Fruit fly (Drosophila melanogaster): Measurements from ENCODE around the gene Tango10.

Gene Tango10

DNA sequence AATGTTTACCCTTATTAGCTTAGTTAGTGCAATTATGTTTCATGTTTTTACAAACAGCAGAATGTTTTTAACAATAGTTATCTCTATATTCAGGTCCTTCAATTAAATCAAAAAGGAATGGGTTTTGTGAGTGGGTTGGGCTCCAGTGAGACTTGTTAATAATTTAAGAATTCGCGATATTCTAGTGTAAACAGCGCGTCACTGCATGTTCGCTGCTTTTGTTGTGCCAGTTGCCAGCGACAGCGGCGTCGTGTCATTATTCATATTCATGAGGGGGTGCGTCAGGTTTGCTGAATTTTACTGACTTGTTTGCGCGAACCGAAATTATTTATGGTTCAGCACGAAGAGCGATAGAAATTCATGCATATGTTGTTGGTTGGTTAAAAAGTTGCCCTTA lies 4.8 kb upstream of the Tango10 start, which contains the start of gene Amun (continued):
- TF ChIP-seq CG31224 (GFP tag; IDR thresholded peaks at IDR 0.05): peak; percentile 31; the same call in 1 of the 2 replicates
- no peak for TF ChIP-seq CG1832 (GFP tag; optimal IDR thresholded peaks at IDR 0.05)
- no peak for TF ChIP-seq CG33213 (GFP tag; optimal IDR thresholded peaks at IDR 0.05)
- no peak for TF ChIP-seq Side (GFP tag; optimal IDR thresholded peaks at IDR 0.05)
- no peak for TF ChIP-seq D (optimal IDR thresholded peaks at IDR 0.05)
- TF ChIP-seq D (GFP tag; optimal IDR thresholded peaks at IDR 0.05): no peak
- TF ChIP-seq sens-2 (GFP tag; IDR thresholded peaks at IDR 0.05): no peak
- no peak for TF ChIP-seq Tbp (GFP tag; optimal IDR thresholded peaks at IDR 0.05)
- no peak for TF ChIP-seq CG16863 (GFP tag; optimal IDR thresholded peaks at IDR 0.05)
- peak; percentile 41 for TF ChIP-seq Dip3 (GFP tag; optimal IDR thresholded peaks at IDR 0.05)
- 0 out of 2 replicates have a peak, but pooled peaks have one; percentile 34 for TF ChIP-seq wdn (GFP tag; IDR thresholded peaks at IDR 0.05)
- no peak for TF ChIP-seq CG8478 (optimal IDR thresholded peaks at IDR 0.05)
- TF ChIP-seq Fer2 (tag; optimal IDR thresholded peaks at IDR 0.05): no peak
- TF ChIP-seq CG2875 (GFP tag; optimal IDR thresholded peaks at IDR 0.05): no peak
- no peak for TF ChIP-seq CG10979 (tag; optimal IDR thresholded peaks at IDR 0.05)
- no peak for TF ChIP-seq gce (GFP tag; IDR thresholded peaks at IDR 0.05)
- TF ChIP-seq CkIIα-i1 (GFP tag; IDR thresholded peaks at IDR 0.05): no peak
- TF ChIP-seq Eip74EF (GFP tag; optimal IDR thresholded peaks at IDR 0.05): no peak
- TF ChIP-seq wor (GFP tag; IDR thresholded peaks at IDR 0.05): no peak
- TF ChIP-seq br (optimal IDR thresholded peaks at IDR 0.05): no peak
- no peak for TF ChIP-seq Meics (GFP tag; optimal IDR thresholded peaks at IDR 0.05)
- no peak for TF ChIP-seq Elba2 (GFP tag; optimal IDR thresholded peaks at IDR 0.05)
- TF ChIP-seq fd96Cb (tag; optimal IDR thresholded peaks at IDR 0.05): no peak

DNA sequence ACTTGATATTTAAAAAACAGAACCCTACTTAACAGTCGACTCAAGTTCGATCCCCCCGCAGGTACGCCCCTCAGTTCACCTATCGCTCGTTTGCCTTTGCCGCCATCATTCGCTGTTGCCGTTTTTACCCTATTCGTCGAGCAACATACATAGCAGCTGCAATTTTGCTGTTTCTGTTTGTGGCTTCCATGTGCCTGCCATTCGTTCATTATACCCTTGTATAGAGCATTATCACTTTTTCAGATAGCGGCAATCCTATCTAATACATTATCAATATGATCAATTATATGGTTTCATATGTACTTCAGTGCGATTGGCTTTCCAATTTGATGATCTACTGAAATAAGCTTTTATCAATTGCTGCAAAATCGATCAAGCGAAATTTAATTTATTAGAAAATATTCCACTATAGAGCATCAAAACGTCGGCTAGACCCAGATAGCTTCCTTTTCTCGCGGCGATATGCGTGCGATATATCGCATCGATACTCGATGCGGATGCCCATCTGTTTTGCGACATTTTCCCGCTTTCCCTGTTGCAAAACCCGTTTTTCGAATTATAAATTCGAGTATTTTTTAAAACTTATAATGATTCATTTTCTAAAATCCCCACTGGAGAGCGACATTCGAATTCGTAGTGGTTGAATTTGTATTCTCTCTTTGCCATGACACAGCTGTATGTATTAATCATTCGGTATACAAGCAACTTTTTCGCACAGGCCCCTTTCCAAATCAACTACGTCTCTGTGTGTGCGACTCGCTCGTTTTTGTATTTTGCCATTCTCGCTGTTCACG lies 3.9 kb upstream of the Tango10 start:
- TF ChIP-seq CG6654 (GFP tag; optimal IDR thresholded peaks at IDR 0.05): peak; percentile 59
- TF ChIP-seq CG10274 (GFP tag; optimal IDR thresholded peaks at IDR 0.05): peak; percentile 90
- TF ChIP-seq nom (GFP tag; optimal IDR thresholded peaks at IDR 0.05): peak; percentile 85
- TF ChIP-seq B-H1 (GFP tag; IDR thresholded peaks at IDR 0.05): peak; percentile 65
- no peak for TF ChIP-seq CG7745 (tag; optimal IDR thresholded peaks at IDR 0.05)
- peak; percentile 25 for TF ChIP-seq luna (GFP tag; optimal IDR thresholded peaks at IDR 0.05)
- TF ChIP-seq ara (GFP tag; IDR thresholded peaks at IDR 0.05): peak; percentile 74; the same call in 1 of the 2 replicates
- TF ChIP-seq schlank (tag; optimal IDR thresholded peaks at IDR 0.05): peak; percentile 62
- TF ChIP-seq rib (GFP tag; IDR thresholded peaks at IDR 0.05): peak; percentile 88
- peak; percentile 85 for TF ChIP-seq slp2 (GFP tag; optimal IDR thresholded peaks at IDR 0.05)
- peak; percentile 76 for TF ChIP-seq esg (GFP tag; conservative IDR thresholded peaks at IDR 0.05)
- TF ChIP-seq lov (optimal IDR thresholded peaks at IDR 0.05): no peak
- 0 out of 3 replicates have a peak, but pooled peaks have one; percentile 35 for TF ChIP-seq lov (GFP tag; IDR thresholded peaks at IDR 0.05)
- TF ChIP-seq Tbp (GFP tag; optimal IDR thresholded peaks at IDR 0.05): no peak
- TF ChIP-seq az2 (GFP tag; optimal IDR thresholded peaks at IDR 0.05): peak; percentile 84
- TF ChIP-seq CG8388 (GFP tag; optimal IDR thresholded peaks at IDR 0.05): peak; percentile 82
- TF ChIP-seq CG13123 (GFP tag; optimal IDR thresholded peaks at IDR 0.05): peak; percentile 68
- peak; percentile 51 for TF ChIP-seq Bgb (GFP tag; IDR thresholded peaks at IDR 0.05; ENCODE audit: partially characterized antibody)
- peak; percentile 87 for TF ChIP-seq ind (GFP tag; optimal IDR thresholded peaks at IDR 0.05)
- peak; percentile 83 for TF ChIP-seq Mad (GFP tag; optimal IDR thresholded peaks at IDR 0.05)
- peak; percentile 91 for TF ChIP-seq bcd (GFP tag; optimal IDR thresholded peaks at IDR 0.05)
- peak; percentile 40 for TF ChIP-seq CG3065 (GFP tag; optimal IDR thresholded peaks at IDR 0.05)
- TF ChIP-seq CG10979 (tag; optimal IDR thresholded peaks at IDR 0.05): peak; percentile 90
- TF ChIP-seq sens-2 (GFP tag; IDR thresholded peaks at IDR 0.05): peak; percentile 34; the same call in 1 of the 2 replicates
- peak; percentile 77 for TF ChIP-seq vfl (GFP tag; optimal IDR thresholded peaks at IDR 0.05)
- TF ChIP-seq CoRest (tag; optimal IDR thresholded peaks at IDR 0.05): peak; percentile 94
- peak; percentile 82 for TF ChIP-seq CG31388 (GFP tag; optimal IDR thresholded peaks at IDR 0.05)
- TF ChIP-seq CG6813 (GFP tag; optimal IDR thresholded peaks at IDR 0.05): peak; percentile 81
- TF ChIP-seq CG15601 (tag; optimal IDR thresholded peaks at IDR 0.05): peak; percentile 70
- peak; percentile 83 for TF ChIP-seq zfh2 (GFP tag; optimal IDR thresholded peaks at IDR 0.05)
- peak in 1 of 2 experiments; percentile 81 for TF ChIP-seq Eip74EF (GFP tag; optimal IDR thresholded peaks at IDR 0.05)
